Worm (Caenorhabditis elegans): ENCODE results near the gene ttr-32.
"Not testable (repeated sequence)": the region's sequence is repeated elsewhere in the genome, so short reads cannot be mapped to it uniquely, and the experiment has no call there.

The ttr-32 gene

ce11 chrIII:7588214-7588613 lies 22.0 kb downstream of the ttr-32 start, which contains the start of gene R13A5.15:
Gene R13A5.15 (minus strand): TSS chrIII:7588314.
- TF ChIP-seq ama-1 (optimal IDR thresholded peaks at IDR 0.05) (no peak), gmeb-2 (tag; optimal IDR thresholded peaks at IDR 0.05) (no peak), ceh-19 (GFP tag; optimal IDR thresholded peaks at IDR 0.05) (no peak), pros-1 (tag; optimal IDR thresholded peaks at IDR 0.05) (no peak), fax-1 (tag; optimal IDR thresholded peaks at IDR 0.05) (no peak), K02D7.2 (tag; optimal IDR thresholded peaks at IDR 0.05) (no peak), tbx-2 (tag; optimal IDR thresholded peaks at IDR 0.05) (no peak), C38D4.7 (GFP tag; optimal IDR thresholded peaks at IDR 0.05) (no peak)

- TF ChIP-seq dve-1 (tag; optimal IDR thresholded peaks at IDR 0.05) (peak; percentile 99), sdc-2 (tag; optimal IDR thresholded peaks at IDR 0.05) (no peak), unc-42 (tag; optimal IDR thresholded peaks at IDR 0.05) (peak; percentile 19), sox-4 (tag; optimal IDR thresholded peaks at IDR 0.05) (no peak), nhr-232 (tag; optimal IDR thresholded peaks at IDR 0.05) (no peak), C08G9.2 (tag; optimal IDR thresholded peaks at IDR 0.05) (no peak)
Observed at ce11 chrIII:7593285-7593928, 27.2 kb downstream of the ttr-32 start, which contains the start of gene R13A5.11. Gene R13A5.11 (minus strand): TSS chrIII:7593335.

- TF ChIP-seq ceh-34, ceh-18, ceh-48 (tag; optimal IDR thresholded peaks at IDR 0.05): not testable (repeated sequence)
Observed at ce11 chrIII:7594482-7594881, 28.3 kb downstream of the ttr-32 start, which contains the start of gene Y80D4G.2. Gene Y80D4G.2 (minus strand): TSS chrIII:7594582.

ce11 chrIII:7608223-7608622 lies 42.0 kb downstream of the ttr-32 start, which contains the start of gene T04A6.3:
Gene T04A6.3 (minus strand): TSS chrIII:7608323.
- TF ChIP-seq pha-2 (tag; optimal IDR thresholded peaks at IDR 0.05) (no peak), lin-11 (tag; optimal IDR thresholded peaks at IDR 0.05) (no peak), ceh-45 (GFP tag; IDR thresholded peaks at IDR 0.05) (no peak), ceh-24 (tag; optimal IDR thresholded peaks at IDR 0.05) (no peak), fkh-6 (tag; optimal IDR thresholded peaks at IDR 0.05) (no peak), tbx-2 (tag; optimal IDR thresholded peaks at IDR 0.05) (no peak), hlh-15 (tag; optimal IDR thresholded peaks at IDR 0.05) (no peak), pqm-1 (tag; optimal IDR thresholded peaks at IDR 0.05) (no peak), C08G9.2 (tag; optimal IDR thresholded peaks at IDR 0.05) (no peak), ceh-31 (tag; optimal IDR thresholded peaks at IDR 0.05) (no peak), eyg-1 (tag; optimal IDR thresholded peaks at IDR 0.05) (no peak), sox-4 (tag; optimal IDR thresholded peaks at IDR 0.05) (no peak), ama-1 (optimal IDR thresholded peaks at IDR 0.05) (no peak), hlh-30 (tag; optimal IDR thresholded peaks at IDR 0.05; ENCODE audit: insufficient read depth) (no peak), unc-55 (GFP tag; optimal IDR thresholded peaks at IDR 0.05) (no peak)

- TF ChIP-seq unc-3 (GFP tag; conservative IDR thresholded peaks at IDR 0.05) (no peak), unc-3 (tag; optimal IDR thresholded peaks at IDR 0.05) (no peak), fkh-6 (tag; optimal IDR thresholded peaks at IDR 0.05) (no peak), nhr-232 (tag; optimal IDR thresholded peaks at IDR 0.05) (no peak), elt-4 (tag; optimal IDR thresholded peaks at IDR 0.05) (no peak)
Observed at ce11 chrIII:7609168-7609567, 43.0 kb downstream of the ttr-32 start, which contains the start of gene nsph-4.3. Gene nsph-4.3 (minus strand): TSS chrIII:7609268.

- TF ChIP-seq unc-42 (tag; optimal IDR thresholded peaks at IDR 0.05): no peak
- TF ChIP-seq hlh-15 (tag; optimal IDR thresholded peaks at IDR 0.05): no peak
- TF ChIP-seq ceh-18 (tag; optimal IDR thresholded peaks at IDR 0.05): no peak
- no peak for TF ChIP-seq K09A11.1 (tag; optimal IDR thresholded peaks at IDR 0.05; ENCODE audit: insufficient read depth)
- no peak for TF ChIP-seq ref-2 (tag; optimal IDR thresholded peaks at IDR 0.05)
- TF ChIP-seq fax-1 (tag; optimal IDR thresholded peaks at IDR 0.05): no peak
- TF ChIP-seq ceh-31 (tag; optimal IDR thresholded peaks at IDR 0.05): no peak
- TF ChIP-seq dve-1 (tag; optimal IDR thresholded peaks at IDR 0.05): no peak
- no peak for TF ChIP-seq zip-5 (tag; optimal IDR thresholded peaks at IDR 0.05)
- TF ChIP-seq ceh-45 (GFP tag; IDR thresholded peaks at IDR 0.05): no peak
- TF ChIP-seq C08G9.2 (tag; optimal IDR thresholded peaks at IDR 0.05): no peak
- TF ChIP-seq sox-4 (tag; optimal IDR thresholded peaks at IDR 0.05): no peak
- no peak for TF ChIP-seq K02D7.2 (tag; optimal IDR thresholded peaks at IDR 0.05)
- no peak for TF ChIP-seq fkh-6 (tag; optimal IDR thresholded peaks at IDR 0.05)
- TF ChIP-seq nhr-232 (tag; optimal IDR thresholded peaks at IDR 0.05): no peak
- TF ChIP-seq ceh-48 (tag; optimal IDR thresholded peaks at IDR 0.05): no peak
Observed at ce11 chrIII:7614530-7614929, 48.3 kb downstream of the ttr-32 start, which contains the start of gene T04A6.2. Gene T04A6.2 (plus strand): TSS chrIII:7614830.

All from whole organism, late embryonic.